Worm (Caenorhabditis elegans) whole organism, young adult: ENCODE results near the gene F44E5.17.
A peak's percentile ranks its signal among the peaks of the same experiment; 100 is the strongest.

Experiments used
- B0261.1 ChIP-seq: sonication (generic microtip); optimal IDR thresholded peaks from 2 replicates; lab custom pipeline; 2016; ENCODE audit warnings: mild to moderate bottlenecking, missing genetic modification characterization, moderate library complexity, missing compliant biosample characterization
- B0336.3 ChIP-seq: fragments of 200-800 bp; sonication (Bioruptor generic); IDR thresholded peaks from 2 replicates; pipeline ENCODE4 v1.3.6; 2022; ENCODE audit warnings: missing genetic modification characterization, missing compliant biosample characterization
- C06A6.2 ChIP-seq: fragments of 200-800 bp; sonication (Bioruptor generic); conservative IDR thresholded peaks from 2 replicates; pipeline ENCODE4 v1.3.6; 2022; ENCODE audit warnings: missing genetic modification characterization, missing compliant biosample characterization
- D2030.7 ChIP-seq: fragments of 200-800 bp; sonication (Bioruptor generic); IDR thresholded peaks from 2 replicates; pipeline ENCODE4 v1.3.6; 2022; ENCODE audit warnings: missing genetic modification reagents, missing genetic modification characterization, missing compliant biosample characterization
- F23B12.7 ChIP-seq: sonication (generic microtip); optimal IDR thresholded peaks from 2 replicates; lab custom pipeline; 2017; ENCODE audit warnings: missing genetic modification characterization, mild to moderate bottlenecking, missing compliant biosample characterization, antibody characterized with exemption, moderate library complexity; ENCODE audit not compliant: insufficient read depth
- F37B4.10 ChIP-seq: fragments of 200-800 bp; sonication (Bioruptor generic); IDR thresholded peaks from 2 replicates; pipeline ENCODE4 v1.3.6; 2022; ENCODE audit warnings: missing genetic modification characterization, missing compliant biosample characterization
- F39B2.1 ChIP-seq: fragments of 200-800 bp; sonication (Bioruptor generic); IDR thresholded peaks from 2 replicates; pipeline ENCODE4 v1.3.6; 2022; ENCODE audit warnings: missing genetic modification reagents, missing genetic modification characterization, missing compliant biosample characterization
- F49E8.2 ChIP-seq: sonication (generic microtip); optimal IDR thresholded peaks from 3 replicates; lab custom pipeline; 2017; ENCODE audit warnings: missing genetic modification characterization, mild to moderate bottlenecking, missing compliant biosample characterization, antibody characterized with exemption, moderate library complexity; ENCODE audit not compliant: insufficient read depth
- F55B11.4 ChIP-seq: sonication (generic microtip); optimal IDR thresholded peaks from 2 replicates; lab custom pipeline; 2016; ENCODE audit warnings: missing compliant biosample characterization, missing genetic modification characterization, borderline replicate concordance; ENCODE audit not compliant: insufficient read depth
- K11D2.4 ChIP-seq: fragments of 200-800 bp; sonication (Bioruptor generic); IDR thresholded peaks from 2 replicates; pipeline ENCODE4 v1.3.6; 2022; ENCODE audit warnings: missing genetic modification reagents, missing genetic modification characterization, missing compliant biosample characterization
- K12H6.12 ChIP-seq: fragments of 200-800 bp; sonication (Bioruptor generic); optimal IDR thresholded peaks from 2 replicates; lab custom pipeline; 2018; ENCODE audit warnings: mild to moderate bottlenecking, missing genetic modification characterization, missing compliant biosample characterization
- T26A5.8 ChIP-seq: sonication (generic microtip); optimal IDR thresholded peaks from 2 replicates; lab custom pipeline; 2016; ENCODE audit warnings: missing genetic modification characterization, missing compliant biosample characterization
- akir-1 ChIP-seq: fragments of 200-800 bp; sonication (Bioruptor generic); optimal IDR thresholded peaks from 2 replicates; lab custom pipeline; 2018; ENCODE audit warnings: mild to moderate bottlenecking, missing genetic modification characterization, moderate library complexity, missing compliant biosample characterization
- aptf-2 ChIP-seq: fragments of 200-800 bp; sonication (Bioruptor generic); conservative IDR thresholded peaks from 2 replicates; pipeline ENCODE4 v1.3.6; 2022; ENCODE audit warnings: missing genetic modification reagents, missing genetic modification characterization, missing compliant biosample characterization
- aptf-3 ChIP-seq: fragments of 200-800 bp; sonication (Bioruptor generic); IDR thresholded peaks from 2 replicates; pipeline ENCODE4 v1.3.6; 2022; ENCODE audit warnings: missing genetic modification characterization, missing compliant biosample characterization
- atf-7 ChIP-seq: sonication (generic microtip); optimal IDR thresholded peaks from 2 replicates; lab custom pipeline; 2017; ENCODE audit warnings: mild to moderate bottlenecking, missing genetic modification characterization, missing compliant biosample characterization
- attf-5 ChIP-seq: fragments of 200-800 bp; sonication (Bioruptor generic); optimal IDR thresholded peaks from 2 replicates; lab custom pipeline; 2018; ENCODE audit warnings: mild to moderate bottlenecking, missing genetic modification characterization, missing compliant biosample characterization
- bed-1 ChIP-seq: fragments of 200-800 bp; sonication (Bioruptor generic); IDR thresholded peaks from 2 replicates; pipeline ENCODE4 v1.3.6; 2022; ENCODE audit warnings: missing genetic modification reagents, missing genetic modification characterization, missing compliant biosample characterization
- bed-2 ChIP-seq: fragments of 200-800 bp; sonication (Bioruptor generic); IDR thresholded peaks from 2 replicates; pipeline ENCODE4 v1.3.6; 2022; ENCODE audit warnings: missing genetic modification reagents, missing genetic modification characterization, missing compliant biosample characterization
- ceh-27 ChIP-seq: fragments of 200-800 bp; sonication (Bioruptor generic); optimal IDR thresholded peaks from 2 replicates; lab custom pipeline; 2018; ENCODE audit warnings: mild to moderate bottlenecking, missing genetic modification characterization, moderate library complexity, missing compliant biosample characterization
- chd-7 ChIP-seq: sonication (generic microtip); optimal IDR thresholded peaks from 2 replicates; lab custom pipeline; 2016; ENCODE audit warnings: mild to moderate bottlenecking, missing genetic modification characterization, moderate library complexity, missing compliant biosample characterization
- dpff-1 ChIP-seq: sonication (generic microtip); optimal IDR thresholded peaks from 2 replicates; lab custom pipeline; 2017; ENCODE audit warnings: mild to moderate bottlenecking, missing genetic modification characterization, missing compliant biosample characterization
- dpl-1 ChIP-seq: fragments of 150-350 bp; optimal IDR thresholded peaks from 2 replicates; lab custom pipeline; 2014; ENCODE audit warnings: missing biosample characterization, missing genetic modification reagents, missing genetic modification characterization
- ekl-4 ChIP-seq: fragments of 200-800 bp; sonication (Bioruptor generic); IDR thresholded peaks from 2 replicates; pipeline ENCODE4 v1.3.6; 2022; ENCODE audit warnings: missing genetic modification reagents, missing genetic modification characterization, missing compliant biosample characterization
- fkh-3 ChIP-seq: sonication (generic microtip); optimal IDR thresholded peaks from 2 replicates; lab custom pipeline; 2016; ENCODE audit warnings: mild to moderate bottlenecking, missing genetic modification characterization, missing compliant biosample characterization
- him-1 ChIP-seq: sonication (generic microtip); optimal IDR thresholded peaks from 2 replicates; lab custom pipeline; 2016; ENCODE audit warnings: missing genotype, missing genetic modification reagents, missing genetic modification characterization, missing compliant biosample characterization
- hlh-26 ChIP-seq: fragments of 200-800 bp; sonication (Bioruptor generic); conservative IDR thresholded peaks from 2 replicates; pipeline ENCODE4 v1.3.6; 2022; ENCODE audit warnings: missing genetic modification reagents, missing genetic modification characterization, missing compliant biosample characterization
- hrde-1 ChIP-seq: sonication (generic microtip); optimal IDR thresholded peaks from 2 replicates; lab custom pipeline; 2016; ENCODE audit warnings: missing genetic modification characterization, mild to moderate bottlenecking, missing compliant biosample characterization, moderate library complexity, missing genotype, missing genetic modification reagents, borderline replicate concordance
- hsf-1 ChIP-seq: fragments of 200-800 bp; sonication (Bioruptor generic); IDR thresholded peaks from 2 replicates; pipeline ENCODE4 v1.3.6; 2022; ENCODE audit warnings: missing genetic modification reagents, missing genetic modification characterization, missing compliant biosample characterization
- lag-1 ChIP-seq: fragments of 200-800 bp; sonication (Bioruptor generic); IDR thresholded peaks from 2 replicates; pipeline ENCODE4 v1.3.6; 2022; ENCODE audit warnings: missing genetic modification reagents, missing genetic modification characterization, missing compliant biosample characterization
- let-526 ChIP-seq: fragments of 200-800 bp; sonication (Bioruptor generic); IDR thresholded peaks from 2 replicates; pipeline ENCODE4 v1.3.6; 2022; ENCODE audit warnings: missing genetic modification reagents, missing genetic modification characterization, missing compliant biosample characterization
- lin-35 ChIP-seq, 3 experiments: fragments of 150-350 bp in 2 of 3; sonication (generic microtip) in 1 of 3; optimal IDR thresholded peaks; 2 replicates each; lab custom pipeline; 2014 to 2018; ENCODE audit warnings: missing biosample characterization in 3 of 3, missing genetic modification characterization in 3 of 3, missing genetic modification reagents in 3 of 3
- lir-1 ChIP-seq: fragments of 200-800 bp; sonication (Bioruptor generic); conservative IDR thresholded peaks from 2 replicates; pipeline ENCODE4 v1.3.6; 2022; ENCODE audit warnings: missing genetic modification reagents, missing genetic modification characterization, missing compliant biosample characterization
- lsl-1 ChIP-seq: fragments of 200-800 bp; sonication (Bioruptor generic); optimal IDR thresholded peaks from 2 replicates; lab custom pipeline; 2018; ENCODE audit warnings: mild to moderate bottlenecking, missing genetic modification characterization, moderate library complexity, missing compliant biosample characterization
- madf-10 ChIP-seq: sonication (generic microtip); optimal IDR thresholded peaks from 2 replicates; lab custom pipeline; 2016; ENCODE audit warnings: mild to moderate bottlenecking, missing genetic modification characterization, missing compliant biosample characterization
- madf-3 ChIP-seq: fragments of 200-800 bp; sonication (Bioruptor generic); IDR thresholded peaks from 2 replicates; pipeline ENCODE4 v1.3.6; 2022; ENCODE audit warnings: missing genetic modification reagents, missing genetic modification characterization, missing compliant biosample characterization
- mxl-1 ChIP-seq: sonication (generic microtip); optimal IDR thresholded peaks from 2 replicates; lab custom pipeline; 2016; ENCODE audit warnings: missing genetic modification characterization, missing compliant biosample characterization
- nfyb-1 ChIP-seq: fragments of 200-800 bp; sonication (Bioruptor generic); IDR thresholded peaks from 2 replicates; pipeline ENCODE4 v1.3.6; 2022; ENCODE audit warnings: missing genetic modification reagents, missing genetic modification characterization, missing compliant biosample characterization
- nhr-120 ChIP-seq: fragments of 200-800 bp; sonication (Bioruptor generic); IDR thresholded peaks from 2 replicates; pipeline ENCODE4 v1.3.6; 2022; ENCODE audit warnings: missing genetic modification characterization, missing compliant biosample characterization
- nhr-80 ChIP-seq: sonication (generic microtip); optimal IDR thresholded peaks from 2 replicates; lab custom pipeline; 2016; ENCODE audit warnings: missing genetic modification characterization, missing compliant biosample characterization
- nhr-90 ChIP-seq: sonication (generic microtip); optimal IDR thresholded peaks from 2 replicates; lab custom pipeline; 2016; ENCODE audit warnings: missing genotype, mild to moderate bottlenecking, missing genetic modification characterization, missing compliant biosample characterization
- rcor-1 ChIP-seq: fragments of 200-800 bp; sonication (Bioruptor generic); IDR thresholded peaks from 2 replicates; pipeline ENCODE4 v1.3.6; 2022; ENCODE audit warnings: missing genetic modification reagents, missing genetic modification characterization, missing compliant biosample characterization
- rec-8 ChIP-seq, 2 experiments: sonication (generic microtip); optimal IDR thresholded peaks; 2 replicates each; lab custom pipeline; 2016; ENCODE audit warnings: mild to moderate bottlenecking in 2 of 2, missing genetic modification characterization in 2 of 2, missing genetic modification reagents in 2 of 2, missing genotype in 2 of 2, missing biosample characterization in 1 of 2, missing compliant biosample characterization in 1 of 2, moderate library complexity in 1 of 2
- tbp1 ChIP-seq: fragments of 200-800 bp; sonication (Bioruptor generic); optimal IDR thresholded peaks from 2 replicates; lab custom pipeline; 2018; ENCODE audit warnings: mild to moderate bottlenecking, missing genetic modification characterization, missing compliant biosample characterization
- xnd-1 ChIP-seq: sonication (generic microtip); optimal IDR thresholded peaks from 2 replicates; lab custom pipeline; 2016; ENCODE audit warnings: missing genotype, missing genetic modification reagents, missing genetic modification characterization, missing compliant biosample characterization
- ztf-18 ChIP-seq: sonication (generic microtip); optimal IDR thresholded peaks from 2 replicates; lab custom pipeline; 2016; ENCODE audit warnings: missing genotype, mild to moderate bottlenecking, missing genetic modification characterization, missing compliant biosample characterization
- ztf-3 ChIP-seq: fragments of 200-800 bp; sonication (Bioruptor generic); optimal IDR thresholded peaks from 2 replicates; lab custom pipeline; 2018; ENCODE audit warnings: mild to moderate bottlenecking, missing genetic modification characterization, missing compliant biosample characterization
- ztf-6 ChIP-seq: fragments of 200-800 bp; sonication (Bioruptor generic); IDR thresholded peaks from 2 replicates; pipeline ENCODE4 v1.3.6; 2022; ENCODE audit warnings: missing genetic modification reagents, missing genetic modification characterization, missing compliant biosample characterization

F44E5.17 gene

DNA sequence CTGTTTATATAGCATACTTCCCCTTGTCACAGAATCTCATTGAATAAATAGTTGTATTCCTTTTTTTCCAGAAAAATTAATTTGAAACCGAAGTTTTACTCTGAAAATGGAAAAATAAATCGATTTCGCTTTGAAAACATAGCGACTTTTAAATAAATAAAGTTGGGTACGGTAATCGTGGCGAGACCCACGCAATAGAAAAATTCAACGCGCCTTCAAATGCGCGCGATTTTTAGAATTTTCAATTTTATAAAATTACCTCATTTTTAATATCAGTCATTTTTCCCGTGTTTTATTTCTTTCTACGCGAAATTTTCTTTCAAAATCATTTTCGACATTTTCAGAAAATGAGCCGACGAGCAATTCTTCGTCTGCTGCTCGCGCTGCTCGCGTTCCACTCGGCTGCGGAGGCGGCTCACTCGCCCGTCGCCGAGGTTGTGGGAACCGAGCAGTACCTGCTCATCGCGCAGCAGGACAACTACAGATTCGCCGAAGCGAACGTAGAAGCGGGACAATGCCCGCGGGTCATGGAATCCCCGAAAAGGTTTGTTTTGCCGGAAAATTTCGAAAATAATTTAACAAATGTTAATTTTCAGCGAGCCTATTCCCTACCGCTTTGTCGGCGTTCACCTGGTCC is 21.8 kb downstream of the F44E5.17 start, which contains the start of gene F13D12.5:
Gene F13D12.5, plus strand, starts transcription at position 345 of the 637 bp plus-strand sequence.
- no peak for TF ChIP-seq nfyb-1
- TF ChIP-seq aptf-3, result no peak
- TF ChIP-seq T26A5.8 (tag; lab: Kevin White, UChicago), result no peak
- TF ChIP-seq lag-1 (GFP tag; lab: Robert Waterston, UW), result no peak
- TF ChIP-seq lsl-1 (GFP tag; lab: Kevin White, UChicago), result peak; percentile 94
- no peak for TF ChIP-seq nhr-90 (tag; lab: Kevin White, UChicago)
- peak; percentile 7 for TF ChIP-seq attf-5 (GFP tag; lab: Kevin White, UChicago)
- no peak for TF ChIP-seq K11D2.4 (GFP tag; lab: Robert Waterston, UW)
- no peak for TF ChIP-seq madf-10 (tag; lab: Kevin White, UChicago)
- no peak; the same call in 1 of the 2 replicates for TF ChIP-seq B0336.3 (GFP tag; lab: Robert Waterston, UW)
- no peak for TF ChIP-seq hrde-1
- TF ChIP-seq mxl-1, result no peak
- peak; percentile 61; the same call in 1 of the 2 replicates for TF ChIP-seq hsf-1 (GFP tag; lab: Robert Waterston, UW)
- no peak for TF ChIP-seq ekl-4
- TF ChIP-seq atf-7 (tag; lab: Kevin White, UChicago), result no peak
- TF ChIP-seq nhr-80 (tag; lab: Kevin White, UChicago), result no peak
- no peak for TF ChIP-seq fkh-3 (tag; lab: Kevin White, UChicago)
- TF ChIP-seq F23B12.7 (tag; lab: Kevin White, UChicago), result no peak
- peak; percentile 39; the same call in 1 of the 2 replicates for TF ChIP-seq madf-3 (GFP tag; lab: Robert Waterston, UW)
- TF ChIP-seq bed-2, result no peak
- TF ChIP-seq him-1 (tag; lab: Kevin White, UChicago), result no peak
- TF ChIP-seq F49E8.2 (tag; lab: Kevin White, UChicago), result no peak
- no peak for TF ChIP-seq ztf-6 (GFP tag; lab: Robert Waterston, UW)
- peak; percentile 2 for TF ChIP-seq tbp1 (GFP tag; lab: Kevin White, UChicago)
- no peak for TF ChIP-seq ceh-27
- no peak for TF ChIP-seq akir-1 (GFP tag; lab: Kevin White, UChicago)
- no peak for TF ChIP-seq F37B4.10 (GFP tag; lab: Robert Waterston, UW)
- TF ChIP-seq let-526 (GFP tag; lab: Robert Waterston, UW), result no peak
- no peak for TF ChIP-seq K12H6.12
- TF ChIP-seq xnd-1 (tag; lab: Kevin White, UChicago), result peak; percentile 82
- TF ChIP-seq ztf-18 (tag; lab: Kevin White, UChicago), result peak; percentile 6
- TF ChIP-seq F55B11.4 (tag; lab: Kevin White, UChicago), result no peak
- no peak for TF ChIP-seq chd-7 (tag; lab: Kevin White, UChicago)
- no peak for TF ChIP-seq C06A6.2 (GFP tag; lab: Robert Waterston, UW)
- TF ChIP-seq dpff-1 (tag; lab: Kevin White, UChicago), result no peak
- TF ChIP-seq D2030.7 (GFP tag; lab: Robert Waterston, UW), result peak; percentile 86
- TF ChIP-seq rec-8 (tag; optimal IDR thresholded peaks at IDR 0.05; lab: Kevin White, UChicago), result no peak
- TF ChIP-seq F39B2.1 (GFP tag; lab: Robert Waterston, UW), result no peak
- peak in 2 of 3 experiments; percentile 5 to 52 for TF ChIP-seq lin-35 (GFP tag; optimal IDR thresholded peaks at IDR 0.05; lab: Kevin White, UChicago)
- no peak for TF ChIP-seq bed-1 (GFP tag; lab: Robert Waterston, UW)
- no peak for TF ChIP-seq lir-1
- TF ChIP-seq ztf-3, result no peak
- TF ChIP-seq hlh-26 (GFP tag; lab: Robert Waterston, UW), result no peak
- no peak for TF ChIP-seq B0261.1 (tag; lab: Kevin White, UChicago)
- TF ChIP-seq dpl-1, result peak; percentile 74
- no peak for TF ChIP-seq aptf-2 (GFP tag; lab: Robert Waterston, UW)
- TF ChIP-seq nhr-120 (GFP tag; lab: Robert Waterston, UW), result no peak
- TF ChIP-seq rcor-1 (GFP tag; lab: Robert Waterston, UW), result no peak
